Fruit fly (Drosophila melanogaster) whole organism, embryonic: Measurements from ENCODE around the gene Scox.
A peak's percentile ranks its signal among the peaks of the same experiment; 100 is the strongest.

ENCODE experiments used
- Aef1 ChIP-seq: fragments of 200-800 bp; sonication (Bioruptor generic); IDR thresholded peaks from 3 replicates; pipeline ENCODE4 v1.3.6; 2022; ENCODE audit warnings: missing biosample characterization, missing genetic modification characterization
- CG13287 ChIP-seq: fragments of 200-800 bp; sonication (Bioruptor generic); IDR thresholded peaks from 2 replicates; pipeline ENCODE4 v1.3.6; 2022; ENCODE audit warnings: missing biosample characterization, missing genetic modification characterization; ENCODE audit not compliant: partially characterized antibody
- CG13624 ChIP-seq: fragments of 200-800 bp; sonication (Bioruptor generic); optimal IDR thresholded peaks from 2 replicates; lab custom pipeline; 2016; ENCODE audit warnings: missing biosample characterization, missing genetic modification characterization
- CG13894 ChIP-seq: fragments of 200-800 bp; sonication (Bioruptor generic); optimal IDR thresholded peaks from 3 replicates; lab custom pipeline; 2018; ENCODE audit warnings: missing biosample characterization, mild to moderate bottlenecking, missing genetic modification characterization, moderate library complexity
- CG15514 ChIP-seq: fragments of 200-800 bp; sonication (Bioruptor generic); optimal IDR thresholded peaks from 3 replicates; lab custom pipeline; 2017; ENCODE audit warnings: missing biosample characterization, missing genetic modification characterization, mild to moderate bottlenecking, moderate library complexity, missing genetic modification reagents
- CG30431 ChIP-seq: fragments of 200-800 bp; sonication (Bioruptor generic); optimal IDR thresholded peaks from 2 replicates; lab custom pipeline; 2017; ENCODE audit warnings: missing biosample characterization, missing genetic modification characterization
- CG3995 ChIP-seq: fragments of 200-800 bp; sonication (Bioruptor generic); optimal IDR thresholded peaks from 3 replicates; lab custom pipeline; 2016; ENCODE audit warnings: missing biosample characterization, missing genetic modification characterization
- CG6272 ChIP-seq: fragments of 200-800 bp; sonication (Bioruptor generic); IDR thresholded peaks from 2 replicates; pipeline ENCODE4 v1.3.6; 2022; ENCODE audit warnings: missing biosample characterization, missing genetic modification characterization
- CG7372 ChIP-seq: fragments of 200-800 bp; sonication (Bioruptor generic); IDR thresholded peaks from 2 replicates; pipeline ENCODE4 v1.3.6; 2022; ENCODE audit warnings: missing biosample characterization, missing genetic modification characterization
- CG8765 ChIP-seq: fragments of 200-800 bp; sonication (Bioruptor generic); IDR thresholded peaks from 2 replicates; pipeline ENCODE4 v1.3.6; 2022; ENCODE audit warnings: missing biosample characterization, missing genetic modification characterization
- CG9932 ChIP-seq: fragments of 200-800 bp; sonication (Bioruptor generic); IDR thresholded peaks from 2 replicates; pipeline ENCODE4 v1.3.6; 2022; ENCODE audit warnings: missing biosample characterization, missing genetic modification characterization
- Camta ChIP-seq: fragments of 200-800 bp; sonication (Bioruptor generic); optimal IDR thresholded peaks from 2 replicates; lab custom pipeline; 2016; ENCODE audit warnings: missing biosample characterization, missing genetic modification characterization
- Ets65A ChIP-seq: fragments of 200-800 bp; sonication (Bioruptor generic); peaks from one replicate; lab custom pipeline; 2016; ENCODE audit warnings: missing biosample characterization, missing genetic modification characterization
- Gug ChIP-seq: fragments of 200-800 bp; sonication (Bioruptor generic); IDR thresholded peaks from 4 replicates; pipeline ENCODE4 v1.3.6; 2022; ENCODE audit warnings: missing biosample characterization, missing genetic modification characterization
- H15 ChIP-seq: fragments of 200-800 bp; sonication (Bioruptor generic); IDR thresholded peaks from 3 replicates; pipeline ENCODE4 v1.3.6; 2022; ENCODE audit warnings: missing biosample characterization, missing genetic modification characterization
- HLH4C ChIP-seq: fragments of 200-800 bp; sonication (Bioruptor generic); IDR thresholded peaks from 3 replicates; pipeline ENCODE4 v1.3.6; 2022; ENCODE audit warnings: missing biosample characterization, missing genetic modification characterization; ENCODE audit not compliant: partially characterized antibody
- Hmr ChIP-seq: fragments of 200-800 bp; sonication (Bioruptor generic); optimal IDR thresholded peaks from 3 replicates; lab custom pipeline; 2017; ENCODE audit warnings: mild to moderate bottlenecking, missing biosample characterization, missing genetic modification reagents, missing genetic modification characterization
- MBD-R2 ChIP-seq: fragments of 200-800 bp; sonication (Bioruptor generic); IDR thresholded peaks from 2 replicates; pipeline ENCODE4 v1.3.6; 2022; ENCODE audit warnings: missing biosample characterization, missing genetic modification characterization
- MESR4 ChIP-seq: fragments of 200-800 bp; sonication (Bioruptor generic); optimal IDR thresholded peaks from 2 replicates; lab custom pipeline; 2018; ENCODE audit warnings: missing biosample characterization, mild to moderate bottlenecking, missing genetic modification characterization, moderate library complexity
- Med ChIP-seq: fragments of 200-800 bp; sonication (Bioruptor generic); peaks from one replicate; lab custom pipeline; 2016; ENCODE audit warnings: missing biosample characterization, missing genetic modification characterization, mild to moderate bottlenecking, inconsistent platforms, moderate library complexity
- Mes4 ChIP-seq: fragments of 200-800 bp; sonication (Bioruptor generic); optimal IDR thresholded peaks from 2 replicates; lab custom pipeline; 2016; ENCODE audit warnings: missing biosample characterization, missing genetic modification characterization
- NFAT ChIP-seq: fragments of 200-800 bp; sonication (Bioruptor generic); IDR thresholded peaks from 2 replicates; pipeline ENCODE4 v1.3.6; 2022; ENCODE audit warnings: missing biosample characterization, missing genetic modification characterization
- Optix ChIP-seq: fragments of 200-800 bp; sonication (Bioruptor generic); IDR thresholded peaks from 3 replicates; pipeline ENCODE4 v1.3.6; 2022; ENCODE audit warnings: missing biosample characterization, missing genetic modification characterization
- Pdp1 ChIP-seq, 2 experiments: fragments of 200-800 bp; sonication (Bioruptor generic); optimal IDR thresholded peaks; 3 replicates each; lab custom pipeline; 2016; ENCODE audit warnings: missing biosample characterization in 2 of 2, missing genetic modification characterization in 2 of 2, mild to moderate bottlenecking in 1 of 2, moderate library complexity in 1 of 2
- Ravus ChIP-seq: fragments of 200-800 bp; sonication (Bioruptor generic); IDR thresholded peaks from 2 replicates; pipeline ENCODE4 v1.3.6; 2022; ENCODE audit warnings: missing biosample characterization, missing genetic modification characterization
- Sry-β ChIP-seq: fragments of 200-800 bp; sonication (Bioruptor generic); optimal IDR thresholded peaks from 2 replicates; lab custom pipeline; 2018; ENCODE audit warnings: missing biosample characterization, mild to moderate bottlenecking, missing genetic modification characterization, moderate library complexity
- TFAM ChIP-seq: fragments of 200-800 bp; sonication (Bioruptor generic); optimal IDR thresholded peaks from 2 replicates; lab custom pipeline; 2017; ENCODE audit warnings: missing biosample characterization, missing genetic modification characterization, inconsistent platforms
- Xbp1 ChIP-seq: fragments of 200-800 bp; sonication (Bioruptor generic); optimal IDR thresholded peaks from 3 replicates; lab custom pipeline; 2016; ENCODE audit warnings: missing biosample characterization, mild to moderate bottlenecking, missing genetic modification characterization
- Xrp1 ChIP-seq: fragments of 200-800 bp; sonication (Bioruptor generic); IDR thresholded peaks from 2 replicates; pipeline ENCODE4 v1.3.6; 2022; ENCODE audit warnings: missing biosample characterization, missing genetic modification characterization
- YL-1 ChIP-seq: fragments of 200-800 bp; sonication (Bioruptor generic); optimal IDR thresholded peaks from 3 replicates; lab custom pipeline; 2017; ENCODE audit warnings: missing biosample characterization, mild to moderate bottlenecking, missing genetic modification characterization
- amos ChIP-seq: fragments of 200-800 bp; sonication (Bioruptor generic); IDR thresholded peaks from 2 replicates; pipeline ENCODE4 v1.3.6; 2022; ENCODE audit warnings: missing biosample characterization, missing genetic modification characterization; ENCODE audit not compliant: partially characterized antibody
- chinmo ChIP-seq: fragments of 200-800 bp; sonication (Bioruptor generic); IDR thresholded peaks from 4 replicates; pipeline ENCODE4 v1.3.6; 2022; ENCODE audit warnings: missing biosample characterization, missing genetic modification characterization; ENCODE audit not compliant: partially characterized antibody
- ci ChIP-seq: fragments of 200-800 bp; sonication (Bioruptor generic); IDR thresholded peaks from 3 replicates; pipeline ENCODE4 v1.3.6; 2022; ENCODE audit warnings: missing biosample characterization, missing genetic modification characterization
- dpn ChIP-seq, 2 experiments: fragments of 200-800 bp; sonication (Bioruptor generic); optimal IDR thresholded peaks; 3 replicates each; lab custom pipeline; 2016; ENCODE audit warnings: missing biosample characterization in 2 of 2, missing genetic modification characterization in 2 of 2
- ewg ChIP-seq: fragments of 200-800 bp; sonication (Bioruptor generic); optimal IDR thresholded peaks from 3 replicates; lab custom pipeline; 2017; ENCODE audit warnings: mild to moderate bottlenecking, missing biosample characterization, missing genetic modification reagents, missing genetic modification characterization
- kay ChIP-seq: fragments of 200-800 bp; sonication (Bioruptor generic); optimal IDR thresholded peaks from 2 replicates; lab custom pipeline; 2016; ENCODE audit warnings: missing biosample characterization, missing genetic modification characterization
- oc ChIP-seq: fragments of 200-800 bp; sonication (Bioruptor generic); optimal IDR thresholded peaks from 2 replicates; lab custom pipeline; 2018; ENCODE audit warnings: missing biosample characterization, mild to moderate bottlenecking, missing genetic modification characterization, moderate library complexity
- pan ChIP-seq, 4 experiments: fragments of >200 bp in 3 of 4; fragments of 200-800 bp in 1 of 4; sonication (Bioruptor generic) in 1 of 4; optimal IDR thresholded peaks in 3 of 4; IDR thresholded peaks in 1 of 4; 2 replicates each; pipeline versions ENCODE4 v1.3.6 to Lab custom; 2017 to 2022; ENCODE audit warnings: missing biosample characterization in 2 of 4, missing genetic modification characterization in 2 of 4, mixed read lengths in 1 of 4
- phol ChIP-seq: fragments of 200-800 bp; sonication (Bioruptor generic); optimal IDR thresholded peaks from 3 replicates; lab custom pipeline; 2018; ENCODE audit warnings: missing biosample characterization, mild to moderate bottlenecking, missing genetic modification characterization, moderate library complexity
- slbo ChIP-seq: fragments of 200-800 bp; sonication (Bioruptor generic); IDR thresholded peaks from 2 replicates; pipeline ENCODE4 v1.3.6; 2022; ENCODE audit warnings: missing biosample characterization, missing genetic modification characterization
- tio ChIP-seq: fragments of 200-800 bp; sonication (Bioruptor generic); optimal IDR thresholded peaks from 2 replicates; lab custom pipeline; 2017; ENCODE audit warnings: missing biosample characterization, missing genetic modification characterization, inconsistent platforms
- unpg ChIP-seq: fragments of 200-800 bp; sonication (Bioruptor generic); optimal IDR thresholded peaks from 3 replicates; lab custom pipeline; 2018; ENCODE audit warnings: missing biosample characterization, mild to moderate bottlenecking, missing genetic modification characterization, moderate library complexity
- zfh1 ChIP-seq: fragments of 200-800 bp; sonication (Bioruptor generic); IDR thresholded peaks from 3 replicates; pipeline ENCODE4 v1.3.6; 2022; ENCODE audit warnings: missing biosample characterization, missing genetic modification characterization

The Scox gene

dm6 chr2L:4965420-4965819 lies 3.3 kb downstream of the Scox start, which contains the start of gene CG34125 (continued):
- TF ChIP-seq HLH4C (GFP tag; lab: Robert Waterston, UW) = no peak
- TF ChIP-seq Aef1 (GFP tag; lab: Robert Waterston, UW) = no peak
- TF ChIP-seq pan (optimal IDR thresholded peaks at IDR 0.05; lab: Kevin White, UChicago) = no peak
- peak in 1 of 2 experiments; percentile 32 for TF ChIP-seq pan (GFP tag; optimal IDR thresholded peaks at IDR 0.05 in 1 of 2, IDR thresholded peaks at IDR 0.05 in 1 of 2)
- TF ChIP-seq phol (tag; lab: Kevin White, UChicago) = peak; percentile 11
- TF ChIP-seq Ravus (GFP tag; lab: Robert Waterston, UW) = no peak
- TF ChIP-seq YL-1 (GFP tag; lab: Kevin White, UChicago) = no peak
- TF ChIP-seq TFAM (GFP tag; lab: Kevin White, UChicago) = no peak
- TF ChIP-seq NFAT (GFP tag; lab: Robert Waterston, UW) = no peak
- no peak for TF ChIP-seq Xbp1 (GFP tag; lab: Kevin White, UChicago)
- peak; percentile 34; the same call in 1 of the 2 replicates for TF ChIP-seq Xrp1 (GFP tag; lab: Robert Waterston, UW)
- TF ChIP-seq Pdp1 (GFP tag; optimal IDR thresholded peaks at IDR 0.05; lab: Kevin White, UChicago) = no peak
- TF ChIP-seq CG13624 (GFP tag; lab: Kevin White, UChicago) = peak; percentile 5
- peak; percentile 91 for TF ChIP-seq Sry-β (GFP tag; lab: Kevin White, UChicago)
- TF ChIP-seq slbo (GFP tag; lab: Robert Waterston, UW) = peak; percentile 32; the same call in 1 of the 2 replicates
- TF ChIP-seq CG3995 (GFP tag; lab: Kevin White, UChicago) = peak; percentile 53
- no peak for TF ChIP-seq CG6272
- no peak for TF ChIP-seq Mes4 (GFP tag; lab: Kevin White, UChicago)
- TF ChIP-seq CG13894 (tag; lab: Kevin White, UChicago) = no peak
- peak; percentile 82 for TF ChIP-seq MBD-R2
- TF ChIP-seq H15 (GFP tag; lab: Robert Waterston, UW) = no peak
- TF ChIP-seq CG30431 (GFP tag; lab: Kevin White, UChicago) = no peak
- TF ChIP-seq CG9932 = peak; percentile 44; the same call in 1 of the 2 replicates
- no peak for TF ChIP-seq oc (tag; lab: Kevin White, UChicago)
- TF ChIP-seq ewg (GFP tag; lab: Kevin White, UChicago) = no peak
- no peak for TF ChIP-seq Optix (GFP tag; lab: Robert Waterston, UW)
- TF ChIP-seq CG8765 = no peak
- TF ChIP-seq zfh1 = peak; percentile 20; the same call in 1 of the 3 replicates
- TF ChIP-seq tio (GFP tag; lab: Kevin White, UChicago) = no peak
- TF ChIP-seq amos (GFP tag; lab: Robert Waterston, UW) = no peak
- TF ChIP-seq chinmo (GFP tag; lab: Robert Waterston, UW) = peak; percentile 68; the same call in 1 of the 4 replicates
- TF ChIP-seq Gug (GFP tag; lab: Robert Waterston, UW) = no peak
- peak; percentile 67 for TF ChIP-seq Med (GFP tag; lab: Kevin White, UChicago)
- TF ChIP-seq CG15514 = peak; percentile 81
- TF ChIP-seq kay = peak; percentile 97
- TF ChIP-seq CG7372 = no peak
- TF ChIP-seq Ets65A (GFP tag; lab: Kevin White, UChicago) = peak; percentile 82
- peak; percentile 16 for TF ChIP-seq Camta
- TF ChIP-seq dpn (GFP tag; optimal IDR thresholded peaks at IDR 0.05; lab: Kevin White, UChicago) = no peak
- TF ChIP-seq ci (GFP tag; lab: Robert Waterston, UW) = no peak
- TF ChIP-seq MESR4 (GFP tag; lab: Kevin White, UChicago) = peak; percentile 13
- TF ChIP-seq CG13287 (GFP tag; lab: Robert Waterston, UW) = peak; percentile 22; the same call in 1 of the 2 replicates
- no peak for TF ChIP-seq Hmr
- TF ChIP-seq unpg (GFP tag; lab: Kevin White, UChicago) = no peak
